Fruit fly (Drosophila melanogaster): ENCODE results near the gene twin.
A peak's percentile ranks its signal among the peaks of the same experiment; 100 is the strongest.

twin gene

DNA sequence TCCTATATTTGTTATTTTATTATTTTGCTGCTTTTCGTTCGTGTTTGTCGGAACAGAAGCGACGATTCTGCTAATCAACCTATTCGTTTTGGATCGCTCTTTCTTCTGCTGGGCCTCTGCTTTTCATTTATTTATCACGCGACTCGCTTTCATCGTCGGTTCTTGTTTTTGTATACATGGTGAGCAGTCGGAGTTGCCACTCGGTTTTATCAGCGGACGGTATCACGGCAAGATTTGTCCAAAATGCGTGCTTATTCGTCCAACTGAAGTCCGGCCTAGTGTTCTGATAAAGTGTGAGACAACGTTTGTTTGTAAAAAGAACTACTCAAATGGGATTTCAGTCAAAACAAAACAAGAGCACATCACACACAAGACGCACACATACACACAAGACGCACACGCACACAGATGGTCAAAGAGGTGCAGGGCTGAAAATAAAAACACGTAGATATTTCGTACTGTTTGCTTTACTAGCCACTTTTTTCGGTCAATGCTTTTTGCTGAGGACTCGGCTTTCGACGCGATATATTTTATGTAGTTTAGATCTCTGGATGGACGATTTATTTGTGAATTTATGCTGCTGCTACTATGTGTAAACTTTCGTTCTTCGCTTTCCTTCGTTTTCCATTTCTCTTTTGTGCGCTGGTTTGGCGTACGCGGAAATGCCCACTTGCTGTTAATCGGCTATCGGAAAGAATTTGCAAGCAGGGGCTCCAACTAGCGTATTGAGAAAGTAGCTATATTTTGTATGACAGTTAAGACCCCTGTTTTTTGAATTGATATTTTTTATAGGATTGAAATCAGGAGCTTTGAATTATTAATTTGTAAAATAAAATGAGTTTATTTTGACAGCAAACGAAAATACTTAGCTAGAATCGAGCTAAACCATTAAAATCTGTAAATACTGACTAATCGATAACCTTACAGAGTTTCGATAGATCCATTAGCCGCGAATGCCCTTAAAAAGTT lies at the start of gene twin:
Gene twin, minus strand, starts transcription at position 632 of the 969 bp plus-strand sequence.
- TF ChIP-seq CG32006 (GFP tag; optimal IDR thresholded peaks at IDR 0.05) (no peak), CG6854 (GFP tag; optimal IDR thresholded peaks at IDR 0.05) (no peak), CG11762 (GFP tag; optimal IDR thresholded peaks at IDR 0.05; ENCODE audit: insufficient read depth) (no peak), spab (GFP tag; optimal IDR thresholded peaks at IDR 0.05) (no peak), achi (GFP tag; optimal IDR thresholded peaks at IDR 0.05) (peak; percentile 58), Hr38 (GFP tag; optimal IDR thresholded peaks at IDR 0.05) (no peak), CG6163 (GFP tag; IDR thresholded peaks at IDR 0.05) (peak; percentile 73), CG16779 (tag; optimal IDR thresholded peaks at IDR 0.05) (no peak), Sox15 (GFP tag; optimal IDR thresholded peaks at IDR 0.05) (no peak), CG15336 (GFP tag; IDR thresholded peaks at IDR 0.05) (no peak), Hr39 (GFP tag; optimal IDR thresholded peaks at IDR 0.05) (peak; percentile 58), CG8119 (GFP tag; IDR thresholded peaks at IDR 0.05) (no peak; the same call in 2 of the 3 replicates), Lpt (GFP tag; optimal IDR thresholded peaks at IDR 0.05) (peak; percentile 9), CG10669 (GFP tag; optimal IDR thresholded peaks at IDR 0.05) (no peak), CG6808 (GFP tag; optimal IDR thresholded peaks at IDR 0.05) (no peak), CG34406 (GFP tag; optimal IDR thresholded peaks at IDR 0.05) (no peak), topi (GFP tag; optimal IDR thresholded peaks at IDR 0.05) (peak; percentile 49), vri (GFP tag; optimal IDR thresholded peaks at IDR 0.05) (no peak), CG8319 (GFP tag; optimal IDR thresholded peaks at IDR 0.05) (no peak), CG7368 (GFP tag; optimal IDR thresholded peaks at IDR 0.05) (no peak), acj6 (GFP tag; optimal IDR thresholded peaks at IDR 0.05) (peak; percentile 47), Ets21C (GFP tag; optimal IDR thresholded peaks at IDR 0.05) (peak; percentile 51), Eip93F (GFP tag; optimal IDR thresholded peaks at IDR 0.05) (no peak), cyc (GFP tag; optimal IDR thresholded peaks at IDR 0.05) (peak; percentile 43), svp (GFP tag) (no peak), CG10631 (GFP tag; optimal IDR thresholded peaks at IDR 0.05) (peak; percentile 51), dac (GFP tag; optimal IDR thresholded peaks at IDR 0.05) (no peak), salr (GFP tag; optimal IDR thresholded peaks at IDR 0.05) (no peak), Eip78C (GFP tag) (peak; percentile 72), Sox14 (GFP tag; optimal IDR thresholded peaks at IDR 0.05) (peak; percentile 59), CG11294 (GFP tag; IDR thresholded peaks at IDR 0.05) (no peak), CG11902 (GFP tag; optimal IDR thresholded peaks at IDR 0.05) (no peak), lz (GFP tag; optimal IDR thresholded peaks at IDR 0.05) (peak; percentile 60), fkh (GFP tag; optimal IDR thresholded peaks at IDR 0.05) (peak; percentile 59), Eip75B (GFP tag; optimal IDR thresholded peaks at IDR 0.05) (peak; percentile 53), pdm3 (GFP tag; optimal IDR thresholded peaks at IDR 0.05) (no peak), CG3919 (GFP tag; optimal IDR thresholded peaks at IDR 0.05) (peak; percentile 27), CG9139 (GFP tag; optimal IDR thresholded peaks at IDR 0.05) (no peak), CG8632 (GFP tag; optimal IDR thresholded peaks at IDR 0.05) (no peak), Gug (GFP tag; IDR thresholded peaks at IDR 0.05) (0 out of 2 replicates have a peak, but pooled peaks have one; percentile 29), CG6276 (GFP tag; optimal IDR thresholded peaks at IDR 0.05) (no peak), fd85E (GFP tag; optimal IDR thresholded peaks at IDR 0.05) (no peak), Sox102F (GFP tag; optimal IDR thresholded peaks at IDR 0.05) (no peak), ss (GFP tag; optimal IDR thresholded peaks at IDR 0.05) (no peak), esn (GFP tag; optimal IDR thresholded peaks at IDR 0.05) (peak; percentile 58), Ets96B (tag; optimal IDR thresholded peaks at IDR 0.05) (no peak), CG1621 (tag; optimal IDR thresholded peaks at IDR 0.05) (no peak), Met (GFP tag; optimal IDR thresholded peaks at IDR 0.05) (no peak), Hr4 (GFP tag; optimal IDR thresholded peaks at IDR 0.05) (peak; percentile 63), CG6792 (GFP tag; optimal IDR thresholded peaks at IDR 0.05) (peak; percentile 15)
